Fruit fly (Drosophila melanogaster): Measurements from ENCODE around the gene CG42821.
A peak's percentile ranks its signal among the peaks of the same experiment; 100 is the strongest.

DNA sequence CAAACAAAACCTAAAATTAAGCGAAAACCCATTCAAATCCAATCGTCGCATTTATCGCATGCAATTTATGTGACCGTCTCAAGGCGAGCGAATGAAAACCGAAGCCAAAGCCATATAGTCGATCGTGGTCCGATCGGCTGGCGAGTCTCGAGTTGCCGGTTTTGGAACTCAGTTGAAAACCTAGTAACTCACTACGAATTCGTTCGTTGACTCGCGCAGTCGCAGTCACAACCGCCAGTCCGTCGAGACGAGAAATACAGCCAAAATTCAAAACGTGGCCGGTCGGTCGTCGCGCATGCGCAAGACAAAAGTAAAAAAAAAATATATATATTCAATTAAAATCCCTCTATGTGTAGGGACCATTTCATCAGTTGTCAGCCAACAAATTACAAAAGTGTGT is 33.1 kb upstream of the CG42821 start, which contains the start of gene lute:
- TF ChIP-seq EcR (GFP tag; optimal IDR thresholded peaks at IDR 0.05) (peak; percentile 81), gl (tag; optimal IDR thresholded peaks at IDR 0.05) (no peak), fd96Ca (GFP tag; IDR thresholded peaks at IDR 0.05) (no peak), Snoo (tag; optimal IDR thresholded peaks at IDR 0.05) (no peak), CG17806 (tag; optimal IDR thresholded peaks at IDR 0.05) (no peak), CG8159 (tag; optimal IDR thresholded peaks at IDR 0.05) (no peak), Pif1A (GFP tag; optimal IDR thresholded peaks at IDR 0.05) (no peak), Ets98B (GFP tag; IDR thresholded peaks at IDR 0.05) (no peak)
